Worm (Caenorhabditis elegans): Measurements from ENCODE around the gene lec-2.
A peak's percentile ranks its signal among the peaks of the same experiment; 100 is the strongest.

lec-2 gene

ce11 chrII:10029044-10029443 lies 13.1 kb upstream of the lec-2 start:
- TF ChIP-seq cebp-1 (GFP tag; IDR thresholded peaks at IDR 0.05) = no peak
- peak; percentile 40 for TF ChIP-seq cebp-1 (tag; optimal IDR thresholded peaks at IDR 0.05)
- peak; percentile 5 for TF ChIP-seq tbp1 (GFP tag; optimal IDR thresholded peaks at IDR 0.05)
- TF ChIP-seq ztf-26 (tag; optimal IDR thresholded peaks at IDR 0.05) = peak; percentile 43
- no peak for TF ChIP-seq lsl-1 (GFP tag; optimal IDR thresholded peaks at IDR 0.05)
- peak; percentile 75 for TF ChIP-seq atf-7 (tag; optimal IDR thresholded peaks at IDR 0.05)
- TF ChIP-seq sptf-2 (GFP tag; optimal IDR thresholded peaks at IDR 0.05) = no peak
- peak; percentile 59 for TF ChIP-seq nhr-80 (tag; optimal IDR thresholded peaks at IDR 0.05)
- no peak for TF ChIP-seq C17E4.6 (GFP tag; IDR thresholded peaks at IDR 0.05)
- peak; percentile 12 for TF ChIP-seq somi-1 (GFP tag; optimal IDR thresholded peaks at IDR 0.05)
- TF ChIP-seq C06A6.2 (GFP tag; conservative IDR thresholded peaks at IDR 0.05) = 0 out of 2 replicates have a peak, but pooled peaks have one; percentile 26
- no peak for TF ChIP-seq attf-3 (GFP tag; conservative IDR thresholded peaks at IDR 0.05)
- TF ChIP-seq attf-5 (GFP tag; optimal IDR thresholded peaks at IDR 0.05) = peak; percentile 52

ce11 chrII:10028195-10028594 lies 12.2 kb upstream of the lec-2 start, which contains the start of gene F52H3.6:
Gene F52H3.6, minus strand, starts transcription at chrII:10028422.
- TF ChIP-seq hlh-12 (tag; optimal IDR thresholded peaks at IDR 0.05) (no peak), nhr-80 (tag; optimal IDR thresholded peaks at IDR 0.05) (peak; percentile 33), die-1 (tag; optimal IDR thresholded peaks at IDR 0.05) (no peak), madf-10 (tag; optimal IDR thresholded peaks at IDR 0.05) (no peak), ztf-25 (GFP tag; IDR thresholded peaks at IDR 0.05) (no peak), tbp1 (GFP tag; optimal IDR thresholded peaks at IDR 0.05) (no peak), nfya-1 (tag; optimal IDR thresholded peaks at IDR 0.05; ENCODE audit: borderline replicate concordance, insufficient read depth) (no peak)

- TF ChIP-seq F57C9.4 (tag; optimal IDR thresholded peaks at IDR 0.05) (no peak), K11D2.4 (GFP tag; IDR thresholded peaks at IDR 0.05) (no peak), F49E8.2 (tag; optimal IDR thresholded peaks at IDR 0.05; ENCODE audit: insufficient read depth) (no peak), atf-7 (tag; optimal IDR thresholded peaks at IDR 0.05) (no peak), ztf-18 (tag; optimal IDR thresholded peaks at IDR 0.05) (no peak), Y79H2A.3 (GFP tag; conservative IDR thresholded peaks at IDR 0.05) (no peak), madf-8 (GFP tag; conservative IDR thresholded peaks at IDR 0.05) (no peak), lag-1 (GFP tag; IDR thresholded peaks at IDR 0.05) (no peak), rpc-1 (optimal IDR thresholded peaks at IDR 0.05) (no peak), rpc-1 (tag; optimal IDR thresholded peaks at IDR 0.05) (no peak), pha-4 (tag; optimal IDR thresholded peaks at IDR 0.05) (no peak), ZK185.1 (tag; optimal IDR thresholded peaks at IDR 0.05; ENCODE audit: poor library complexity, severe bottlenecking) (no peak), F52B5.7 (tag; optimal IDR thresholded peaks at IDR 0.05) (no peak)
Observed at ce11 chrII:10025059-10025458, 9.1 kb upstream of the lec-2 start.

- no peak for TF ChIP-seq snpc-3.4 (tag; optimal IDR thresholded peaks at IDR 0.05)
- TF ChIP-seq F37B4.10 (GFP tag; IDR thresholded peaks at IDR 0.05) = no peak
- no peak for TF ChIP-seq T26A5.8 (tag; optimal IDR thresholded peaks at IDR 0.05)
- no peak for TF ChIP-seq dox-1 (GFP tag; IDR thresholded peaks at IDR 0.05)
- TF ChIP-seq lsl-1 (GFP tag; optimal IDR thresholded peaks at IDR 0.05) = no peak
- no peak for TF ChIP-seq F57C9.4 (tag; optimal IDR thresholded peaks at IDR 0.05)
- TF ChIP-seq snpc-1.1 (tag; optimal IDR thresholded peaks at IDR 0.05; ENCODE audit: insufficient read depth) = no peak
- TF ChIP-seq ztf-6 (GFP tag; IDR thresholded peaks at IDR 0.05) = no peak
- no peak for TF ChIP-seq nfyb-1 (GFP tag; IDR thresholded peaks at IDR 0.05)
- TF ChIP-seq fkh-3 (tag; optimal IDR thresholded peaks at IDR 0.05) = no peak
- no peak for TF ChIP-seq B0019.2 (GFP tag; conservative IDR thresholded peaks at IDR 0.05)
- TF ChIP-seq Y95B8A.8 (GFP tag; IDR thresholded peaks at IDR 0.05) = no peak
Observed at ce11 chrII:10021749-10022148, 5.8 kb upstream of the lec-2 start.

Measured in whole organism, young adult.